Worm (Caenorhabditis elegans) whole organism, L4 larva: ENCODE data around the gene gon-4.

Source experiments
- F49E8.2 ChIP-seq: sonication (generic microtip); optimal IDR thresholded peaks from 2 replicates; lab custom pipeline; 2016; ENCODE audit warnings: missing compliant biosample characterization, mild to moderate bottlenecking, missing genetic modification characterization, borderline replicate concordance
- T20F7.1 ChIP-seq: fragments of 200-800 bp; sonication (Bioruptor generic); optimal IDR thresholded peaks from 2 replicates; lab custom pipeline; 2018; ENCODE audit warnings: mild to moderate bottlenecking, missing genetic modification characterization, missing compliant biosample characterization
- ama-1 ChIP-seq: fragments of 150-350 bp; optimal IDR thresholded peaks from 2 replicates; lab custom pipeline; 2014; ENCODE audit warnings: inconsistent platforms, mixed read lengths
- ceh-28 ChIP-seq: fragments of 150-350 bp; optimal IDR thresholded peaks from 2 replicates; lab custom pipeline; 2014; ENCODE audit warnings: missing biosample characterization, missing genetic modification reagents, missing genetic modification characterization
- ceh-44 ChIP-seq: fragments of 200-800 bp; sonication (Bioruptor generic); IDR thresholded peaks from 2 replicates; pipeline ENCODE4 v1.3.6; 2022; ENCODE audit warnings: missing genetic modification reagents, missing genetic modification characterization, missing compliant biosample characterization
- ceh-82 ChIP-seq: sonication (generic microtip); optimal IDR thresholded peaks from 2 replicates; lab custom pipeline; 2017; ENCODE audit warnings: missing biosample characterization, missing genetic modification characterization
- ces-1 ChIP-seq: fragments of 150-350 bp; sonication (generic microtip); optimal IDR thresholded peaks from 4 replicates; lab custom pipeline; 2014; ENCODE audit warnings: missing biosample characterization, missing genetic modification reagents, missing genetic modification characterization
- php-3 ChIP-seq: fragments of 200-800 bp; sonication (Bioruptor generic); IDR thresholded peaks from 2 replicates; pipeline ENCODE4 v1.3.6; 2022; ENCODE audit warnings: missing genetic modification reagents, missing genetic modification characterization, missing compliant biosample characterization
- set-16 ChIP-seq: fragments of 200-800 bp; sonication (Bioruptor generic); IDR thresholded peaks from 2 replicates; pipeline ENCODE4 v1.3.6; 2022; ENCODE audit warnings: missing genetic modification reagents, missing genetic modification characterization, missing compliant biosample characterization

ce11 chrIV:10236106-10236505 is 38.5 kb downstream of the gon-4 start:
- no peak for TF ChIP-seq ceh-82 (tag; lab: Kevin White, UChicago)
- no peak for TF ChIP-seq F49E8.2
- no peak for TF ChIP-seq ama-1
- no peak for TF ChIP-seq ceh-44 (GFP tag; lab: Robert Waterston, UW)
- TF ChIP-seq ces-1, result no peak
- TF ChIP-seq set-16 (GFP tag; lab: Robert Waterston, UW), result no peak
- TF ChIP-seq T20F7.1 (GFP tag; lab: Kevin White, UChicago), result no peak
- TF ChIP-seq ceh-28, result no peak
- TF ChIP-seq php-3 (GFP tag; lab: Robert Waterston, UW), result no peak
